Worm (Caenorhabditis elegans) whole organism, mixed stage, embryonic: ENCODE data around the gene hpo-33.

Experiments used
- bed-3 ChIP-seq: fragments of 200-800 bp; sonication (Bioruptor generic); optimal IDR thresholded peaks from 3 replicates; lab custom pipeline; 2018; ENCODE audit warnings: mild to moderate bottlenecking, missing genetic modification characterization, moderate library complexity, missing compliant biosample characterization
- blmp-1 ChIP-seq: fragments of 150-350 bp; optimal IDR thresholded peaks from 2 replicates; lab custom pipeline; 2014; ENCODE audit warnings: missing biosample characterization, missing genetic modification characterization
- ceh-39 ChIP-seq: fragments of 150-350 bp; optimal IDR thresholded peaks from 2 replicates; lab custom pipeline; 2014; ENCODE audit warnings: missing biosample characterization, missing genetic modification characterization
- ceh-43 ChIP-seq: fragments of 200-800 bp; sonication (Bioruptor generic); optimal IDR thresholded peaks from 2 replicates; lab custom pipeline; 2018; ENCODE audit warnings: mild to moderate bottlenecking, missing genetic modification characterization, moderate library complexity, missing compliant biosample characterization
- ceh-83 ChIP-seq: fragments of 200-800 bp; sonication (Bioruptor generic); optimal IDR thresholded peaks from 2 replicates; lab custom pipeline; 2018; ENCODE audit warnings: mild to moderate bottlenecking, missing genetic modification characterization, missing compliant biosample characterization
- ces-1 ChIP-seq: fragments of 150-350 bp; optimal IDR thresholded peaks from 2 replicates; lab custom pipeline; 2014; ENCODE audit warnings: missing biosample characterization, missing genetic modification reagents, missing genetic modification characterization
- drap-1 ChIP-seq: fragments of 200-800 bp; sonication (Bioruptor generic); optimal IDR thresholded peaks from 3 replicates; lab custom pipeline; 2018; ENCODE audit warnings: mild to moderate bottlenecking, missing genetic modification characterization, missing compliant biosample characterization
- elt-1 ChIP-seq: sonication (generic microtip); optimal IDR thresholded peaks from 2 replicates; lab custom pipeline; 2017; ENCODE audit warnings: missing genetic modification characterization, mild to moderate bottlenecking, missing compliant biosample characterization, antibody characterized with exemption, moderate library complexity, borderline replicate concordance; ENCODE audit not compliant: insufficient read depth
- elt-3 ChIP-seq: fragments of 150-350 bp; optimal IDR thresholded peaks from 2 replicates; lab custom pipeline; 2014; ENCODE audit warnings: missing biosample characterization, missing genetic modification characterization
- flh-1 ChIP-seq: fragments of 200-800 bp; sonication (Bioruptor generic); optimal IDR thresholded peaks from 2 replicates; lab custom pipeline; 2018; ENCODE audit warnings: mild to moderate bottlenecking, missing genetic modification characterization, moderate library complexity, missing compliant biosample characterization
- ham-2 ChIP-seq: fragments of 200-800 bp; sonication (Bioruptor generic); optimal IDR thresholded peaks from 2 replicates; lab custom pipeline; 2018; ENCODE audit warnings: mild to moderate bottlenecking, missing genetic modification characterization, missing compliant biosample characterization
- hlh-1 ChIP-seq: fragments of 150-350 bp; optimal IDR thresholded peaks from 2 replicates; lab custom pipeline; 2014; ENCODE audit warnings: missing biosample characterization, missing genetic modification reagents, missing genetic modification characterization
- lin-13 ChIP-seq: fragments of 150-350 bp; optimal IDR thresholded peaks from 2 replicates; lab custom pipeline; 2014; ENCODE audit warnings: missing biosample characterization, missing genetic modification characterization
- lin-32 ChIP-seq: fragments of 200-800 bp; sonication (Bioruptor generic); optimal IDR thresholded peaks from 2 replicates; lab custom pipeline; 2018; ENCODE audit warnings: mild to moderate bottlenecking, missing genetic modification characterization, missing compliant biosample characterization
- lsy-2 ChIP-seq: fragments of 150-350 bp; optimal IDR thresholded peaks from 2 replicates; lab custom pipeline; 2014; ENCODE audit warnings: missing biosample characterization, missing genetic modification characterization
- mab-5 ChIP-seq: fragments of 150-350 bp; optimal IDR thresholded peaks from 2 replicates; lab custom pipeline; 2014; ENCODE audit warnings: missing biosample characterization, missing genetic modification characterization
- mep-1 ChIP-seq: fragments of 150-350 bp; optimal IDR thresholded peaks from 2 replicates; lab custom pipeline; 2017; ENCODE audit warnings: missing biosample characterization, missing genetic modification reagents, missing genetic modification characterization, inconsistent platforms
- mls-2 ChIP-seq: sonication (generic microtip); optimal IDR thresholded peaks from 2 replicates; lab custom pipeline; 2016; ENCODE audit warnings: mild to moderate bottlenecking, missing genetic modification characterization, moderate library complexity, missing compliant biosample characterization
- nhr-12 ChIP-seq: fragments of 150-350 bp; optimal IDR thresholded peaks from 2 replicates; lab custom pipeline; 2014; ENCODE audit warnings: missing biosample characterization, missing genetic modification characterization
- nhr-2 ChIP-seq: fragments of 150-350 bp; optimal IDR thresholded peaks from 2 replicates; lab custom pipeline; 2014; ENCODE audit warnings: missing biosample characterization, missing genetic modification characterization
- nhr-76 ChIP-seq: sonication (generic microtip); optimal IDR thresholded peaks from 2 replicates; lab custom pipeline; 2017; ENCODE audit warnings: missing biosample characterization, missing genetic modification characterization
- pha-4 ChIP-seq: fragments of 150-350 bp; optimal IDR thresholded peaks from 2 replicates; lab custom pipeline; 2018; ENCODE audit warnings: missing biosample characterization, missing genetic modification reagents, missing genetic modification characterization
- sem-2 ChIP-seq: fragments of 200-800 bp; sonication (Bioruptor generic); optimal IDR thresholded peaks from 2 replicates; lab custom pipeline; 2018; ENCODE audit warnings: mild to moderate bottlenecking, missing genetic modification characterization, missing compliant biosample characterization
- sptf-1 ChIP-seq: sonication (generic microtip); optimal IDR thresholded peaks from 2 replicates; lab custom pipeline; 2017; ENCODE audit warnings: mild to moderate bottlenecking, missing genetic modification characterization, moderate library complexity, missing compliant biosample characterization
- tbx-8 ChIP-seq: fragments of 200-800 bp; sonication (Bioruptor generic); optimal IDR thresholded peaks from 2 replicates; lab custom pipeline; 2018; ENCODE audit warnings: mild to moderate bottlenecking, missing genetic modification characterization, moderate library complexity, missing compliant biosample characterization
- unc-39 ChIP-seq: fragments of 150-350 bp; optimal IDR thresholded peaks from 2 replicates; lab custom pipeline; 2014; ENCODE audit warnings: missing biosample characterization, missing genetic modification characterization
- unc-62 ChIP-seq: fragments of 150-350 bp; optimal IDR thresholded peaks from 2 replicates; lab custom pipeline; 2014; ENCODE audit warnings: missing biosample characterization, missing genetic modification reagents, missing genetic modification characterization
- zip-8 ChIP-seq: fragments of 150-350 bp; optimal IDR thresholded peaks from 2 replicates; lab custom pipeline; 2014; ENCODE audit warnings: missing biosample characterization, missing genetic modification characterization
- ztf-11 ChIP-seq: fragments of 150-350 bp; optimal IDR thresholded peaks from 2 replicates; lab custom pipeline; 2014; ENCODE audit warnings: missing biosample characterization, missing genetic modification characterization

The hpo-33 gene

ce11 chrV:17013232-17013631 lies 29.1 kb upstream of the hpo-33 start, which contains the start of gene clec-241:
Gene clec-241 (minus strand): TSS chrV:17013332.
- TF ChIP-seq hlh-1 (tag; lab: Kevin White, UChicago), result no peak
- TF ChIP-seq unc-39, result no peak
- no peak for TF ChIP-seq ceh-39 (tag; lab: Kevin White, UChicago)
- no peak for TF ChIP-seq sem-2 (GFP tag; lab: Kevin White, UChicago)
- no peak for TF ChIP-seq blmp-1
- TF ChIP-seq sptf-1 (tag; lab: Kevin White, UChicago), result no peak
- no peak for TF ChIP-seq nhr-2 (tag; lab: Kevin White, UChicago)
- TF ChIP-seq tbx-8 (GFP tag; lab: Kevin White, UChicago), result no peak
- TF ChIP-seq ham-2 (GFP tag; lab: Kevin White, UChicago), result no peak
- TF ChIP-seq drap-1 (GFP tag; lab: Kevin White, UChicago), result no peak
- no peak for TF ChIP-seq mab-5 (tag; lab: Kevin White, UChicago)
- TF ChIP-seq ceh-83 (GFP tag; lab: Kevin White, UChicago), result no peak
- no peak for TF ChIP-seq ztf-11

DNA sequence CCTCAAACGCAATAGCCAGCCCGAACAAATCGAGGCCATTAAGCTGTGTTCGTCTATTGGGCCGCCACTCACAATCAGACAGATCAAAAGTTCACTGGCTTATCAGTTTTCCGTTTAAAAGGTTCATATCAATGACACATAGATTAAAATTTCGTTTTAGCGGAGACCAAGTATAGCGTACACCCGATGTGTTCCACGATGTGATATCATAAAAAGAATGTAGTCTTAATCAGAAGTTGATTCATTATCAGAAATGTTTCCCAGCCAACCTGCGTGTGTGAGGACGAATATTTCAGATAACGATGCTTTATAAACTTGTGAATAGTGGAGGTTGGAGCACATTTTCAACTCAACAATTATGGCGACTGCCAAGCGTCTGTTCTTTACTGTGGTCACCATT lies 28.3 kb upstream of the hpo-33 start, which contains the start of gene clc-13:
Gene clc-13, plus strand, starts transcription at position 359 of the 400 bp plus-strand sequence.
- TF ChIP-seq lsy-2 (no peak), flh-1 (GFP tag; lab: Kevin White, UChicago) (no peak), nhr-76 (no peak), zip-8 (tag; lab: Kevin White, UChicago) (no peak), ceh-43 (GFP tag; lab: Kevin White, UChicago) (no peak), blmp-1 (no peak)

ce11 chrV:17016787-17017186 lies 25.6 kb upstream of the hpo-33 start, which contains the start of gene srh-97:
Gene srh-97 (plus strand): TSS chrV:17017087.
- no peak for TF ChIP-seq ceh-83 (GFP tag; lab: Kevin White, UChicago)
- TF ChIP-seq nhr-76, result no peak
- no peak for TF ChIP-seq zip-8 (tag; lab: Kevin White, UChicago)
- TF ChIP-seq lin-13 (tag; lab: Kevin White, UChicago), result no peak
- no peak for TF ChIP-seq mep-1 (tag; lab: Kevin White, UChicago)
- no peak for TF ChIP-seq drap-1 (GFP tag; lab: Kevin White, UChicago)
- no peak for TF ChIP-seq tbx-8 (GFP tag; lab: Kevin White, UChicago)
- TF ChIP-seq lin-32 (GFP tag; lab: Kevin White, UChicago), result no peak
- TF ChIP-seq elt-3 (tag; lab: Kevin White, UChicago), result no peak

DNA sequence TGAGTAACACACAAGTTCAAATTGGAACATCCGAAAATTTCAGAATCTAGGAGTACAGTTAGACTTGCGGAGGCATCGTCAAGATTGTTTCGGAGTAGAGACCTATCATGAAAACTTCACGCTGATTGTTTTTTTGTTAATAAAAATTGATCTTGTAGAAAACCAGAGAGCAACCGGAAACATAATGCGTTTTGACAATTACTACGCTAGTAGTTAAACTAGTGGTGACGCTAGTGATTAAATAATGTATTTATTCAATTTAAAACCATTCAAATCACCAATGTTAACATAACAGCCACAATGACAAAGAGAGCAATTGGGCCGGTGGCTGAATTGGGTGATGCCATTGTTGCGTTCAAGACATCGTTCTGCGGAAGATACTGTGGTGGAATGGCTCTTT lies 22.7 kb upstream of the hpo-33 start, which contains the start of gene F49H6.17:
Gene F49H6.17, plus strand, starts transcription at position 301 of the 400 bp plus-strand sequence.
- TF ChIP-seq nhr-12 (tag; lab: Kevin White, UChicago) (no peak), lin-13 (tag; lab: Kevin White, UChicago) (no peak), zip-8 (tag; lab: Kevin White, UChicago) (no peak), elt-1 (tag; lab: Kevin White, UChicago) (no peak), ceh-39 (tag; lab: Kevin White, UChicago) (no peak), blmp-1 (no peak), mls-2 (tag; lab: Kevin White, UChicago) (no peak), ces-1 (GFP tag; lab: Kevin White, UChicago) (no peak), flh-1 (GFP tag; lab: Kevin White, UChicago) (no peak), ztf-11 (no peak), lin-32 (GFP tag; lab: Kevin White, UChicago) (no peak), nhr-2 (tag; lab: Kevin White, UChicago) (no peak), bed-3 (GFP tag; lab: Kevin White, UChicago) (no peak), sem-2 (GFP tag; lab: Kevin White, UChicago) (no peak), nhr-76 (no peak)
- TF ChIP-seq, all 35 proteins: peak for 0

DNA sequence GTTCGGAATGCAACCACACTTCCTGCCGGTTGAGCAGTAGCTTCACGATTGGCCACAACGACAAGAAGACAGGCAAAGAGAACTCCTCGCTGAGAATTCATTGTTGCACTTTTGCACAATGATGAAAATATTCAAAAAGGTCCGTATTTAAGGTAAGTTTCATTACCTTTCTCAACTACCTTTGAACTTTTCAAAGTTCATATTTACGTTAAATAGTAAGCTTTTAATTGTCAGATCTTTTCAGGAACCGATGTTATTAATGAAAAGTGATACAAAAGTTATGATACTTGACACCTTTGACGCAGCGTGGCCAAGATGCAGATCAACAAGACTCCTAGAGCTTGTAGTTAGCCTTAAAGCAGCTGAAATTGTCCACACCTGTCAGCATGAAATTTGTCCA lies 21.0 kb upstream of the hpo-33 start, which contains the start of gene F49H6.12:
Gene F49H6.12, minus strand, starts transcription at position 101 of the 400 bp plus-strand sequence.
- TF ChIP-seq sem-2 (GFP tag; lab: Kevin White, UChicago), result no peak
- no peak for TF ChIP-seq pha-4
- TF ChIP-seq ces-1 (GFP tag; lab: Kevin White, UChicago), result no peak
- TF ChIP-seq ztf-11, result no peak
- TF ChIP-seq elt-1 (tag; lab: Kevin White, UChicago), result no peak
- TF ChIP-seq bed-3 (GFP tag; lab: Kevin White, UChicago), result no peak
- TF ChIP-seq lin-32 (GFP tag; lab: Kevin White, UChicago), result no peak
- no peak for TF ChIP-seq mep-1 (tag; lab: Kevin White, UChicago)
- no peak for TF ChIP-seq drap-1 (GFP tag; lab: Kevin White, UChicago)
- TF ChIP-seq unc-62, result no peak
- no peak for TF ChIP-seq mls-2 (tag; lab: Kevin White, UChicago)
- TF ChIP-seq hlh-1 (tag; lab: Kevin White, UChicago), result no peak
- TF ChIP-seq, all 35 proteins: peak for 0
